Fruit fly (Drosophila melanogaster) S2 (cell line): ENCODE data around the gene CG32625.

Experiments
- CG8478 ChIP-seq: fragments of >200 bp; optimal IDR thresholded peaks from 2 replicates; lab custom pipeline; 2018
- CTCF ChIP-seq, 2 experiments: fragments of >200 bp; optimal IDR thresholded peaks; 2 replicates each; lab custom pipeline; 2018

Gene CG32625

dm6 chrX:13778568-13778967 is 21.9 kb upstream of the CG32625 start:
- TF ChIP-seq CTCF (optimal IDR thresholded peaks at IDR 0.05; lab: Kevin White, UChicago) (no peak), CG8478 (lab: Kevin White, UChicago) (no peak)

- no peak for TF ChIP-seq CG8478 (lab: Kevin White, UChicago)
- TF ChIP-seq CTCF (optimal IDR thresholded peaks at IDR 0.05; lab: Kevin White, UChicago): no peak
These were observed 14.1 kb upstream of the CG32625 start for dm6 chrX:13770768-13771167.

- TF ChIP-seq CTCF (optimal IDR thresholded peaks at IDR 0.05; lab: Kevin White, UChicago) (no peak), CG8478 (lab: Kevin White, UChicago) (no peak)
These were observed 9.9 kb upstream of the CG32625 start for dm6 chrX:13766495-13766894.

- TF ChIP-seq CTCF (optimal IDR thresholded peaks at IDR 0.05; lab: Kevin White, UChicago): no peak
- no peak for TF ChIP-seq CG8478 (lab: Kevin White, UChicago)
These were observed 8.6 kb upstream of the CG32625 start for dm6 chrX:13765217-13765616.

- no peak for TF ChIP-seq CG8478 (lab: Kevin White, UChicago)
- no peak for TF ChIP-seq CTCF (optimal IDR thresholded peaks at IDR 0.05; lab: Kevin White, UChicago)
These were observed 7.9 kb upstream of the CG32625 start for dm6 chrX:13764397-13765119.

dm6 chrX:13762372-13762883 is 5.8 kb upstream of the CG32625 start, which contains the start of gene rdgB:
Gene rdgB, plus strand, starts transcription at chrX:13762752.
- TF ChIP-seq CTCF (optimal IDR thresholded peaks at IDR 0.05; lab: Kevin White, UChicago): no peak
- TF ChIP-seq CG8478 (lab: Kevin White, UChicago): no peak

dm6 chrX:13761762-13762371 is 5.2 kb upstream of the CG32625 start:
- no peak for TF ChIP-seq CG8478 (lab: Kevin White, UChicago)
- TF ChIP-seq CTCF (optimal IDR thresholded peaks at IDR 0.05; lab: Kevin White, UChicago): no peak

dm6 chrX:13758989-13759549 is 2.4 kb upstream of the CG32625 start, which contains the start of gene Yp3:
Gene Yp3, plus strand, starts transcription at chrX:13759546.
- TF ChIP-seq CTCF (optimal IDR thresholded peaks at IDR 0.05; lab: Kevin White, UChicago) (no peak), CG8478 (lab: Kevin White, UChicago) (no peak)

- no peak for TF ChIP-seq CTCF (optimal IDR thresholded peaks at IDR 0.05; lab: Kevin White, UChicago)
- no peak for TF ChIP-seq CG8478 (lab: Kevin White, UChicago)
These were observed 1.5 kb downstream of the CG32625 start, which contains the start of gene Pdcd4 for dm6 chrX:13755152-13755557. Gene Pdcd4, minus strand, starts transcription at chrX:13755406.

dm6 chrX:13754476-13754875 is 2.1 kb downstream of the CG32625 start:
- no peak for TF ChIP-seq CG8478 (lab: Kevin White, UChicago)
- TF ChIP-seq CTCF (optimal IDR thresholded peaks at IDR 0.05; lab: Kevin White, UChicago): no peak

dm6 chrX:13753775-13754174 is 2.9 kb downstream of the CG32625 start:
- TF ChIP-seq CTCF (optimal IDR thresholded peaks at IDR 0.05; lab: Kevin White, UChicago) (no peak), CG8478 (lab: Kevin White, UChicago) (no peak)

dm6 chrX:13753101-13753758 is 3.4 kb downstream of the CG32625 start:
- TF ChIP-seq CG8478 (lab: Kevin White, UChicago): no peak
- TF ChIP-seq CTCF (optimal IDR thresholded peaks at IDR 0.05; lab: Kevin White, UChicago): no peak

- TF ChIP-seq CG8478 (lab: Kevin White, UChicago) (no peak), CTCF (optimal IDR thresholded peaks at IDR 0.05; lab: Kevin White, UChicago) (no peak)
These were observed 4.0 kb downstream of the CG32625 start for dm6 chrX:13752543-13753046.

dm6 chrX:13749873-13750241 is 6.8 kb downstream of the CG32625 start:
- no peak for TF ChIP-seq CG8478 (lab: Kevin White, UChicago)
- TF ChIP-seq CTCF (optimal IDR thresholded peaks at IDR 0.05; lab: Kevin White, UChicago): no peak
